Worm (Caenorhabditis elegans) whole organism, L3 larva: ENCODE data around the gene dhs-6.

Experiments
- R02D3.7 ChIP-seq: fragments of 150-350 bp; optimal IDR thresholded peaks from 2 replicates; lab custom pipeline; 2014; ENCODE audit warnings: missing biosample characterization, missing genetic modification characterization
- aly-2 ChIP-seq: fragments of 150-350 bp; optimal IDR thresholded peaks from 2 replicates; lab custom pipeline; 2014; ENCODE audit warnings: missing biosample characterization, missing genetic modification characterization
- ceh-82 ChIP-seq: fragments of 150-350 bp; optimal IDR thresholded peaks from 2 replicates; lab custom pipeline; 2014; ENCODE audit warnings: missing biosample characterization, missing genetic modification characterization
- elt-1 ChIP-seq: fragments of 150-350 bp; optimal IDR thresholded peaks from 2 replicates; lab custom pipeline; 2014; ENCODE audit warnings: missing biosample characterization, missing genetic modification characterization
- eor-1 ChIP-seq, 2 experiments: fragments of 150-350 bp; optimal IDR thresholded peaks; 2 replicates each; lab custom pipeline; 2014 to 2018; ENCODE audit warnings: missing biosample characterization in 2 of 2, missing genetic modification characterization in 2 of 2
- fkh-2 ChIP-seq: fragments of 150-350 bp; optimal IDR thresholded peaks from 2 replicates; lab custom pipeline; 2014; ENCODE audit warnings: missing biosample characterization, missing genetic modification reagents, missing genetic modification characterization
- jun-1 ChIP-seq: fragments of 150-350 bp; optimal IDR thresholded peaks from 2 replicates; lab custom pipeline; 2014; ENCODE audit warnings: missing biosample characterization, missing genetic modification reagents, missing genetic modification characterization
- nhr-11 ChIP-seq: fragments of 150-350 bp; optimal IDR thresholded peaks from 2 replicates; lab custom pipeline; 2014; ENCODE audit warnings: missing biosample characterization, missing genetic modification characterization
- nhr-28 ChIP-seq: fragments of 150-350 bp; optimal IDR thresholded peaks from 2 replicates; lab custom pipeline; 2014; ENCODE audit warnings: missing biosample characterization, missing genetic modification characterization
- pqm-1 ChIP-seq: fragments of 150-350 bp; optimal IDR thresholded peaks from 2 replicates; lab custom pipeline; 2017; ENCODE audit warnings: missing biosample characterization, missing genetic modification characterization, inconsistent platforms
- unc-39 ChIP-seq: sonication (generic microtip); optimal IDR thresholded peaks from 4 replicates; lab custom pipeline; 2017; ENCODE audit warnings: missing biosample characterization, missing genetic modification characterization

- no peak for TF ChIP-seq eor-1 (tag; optimal IDR thresholded peaks at IDR 0.05; lab: Kevin White, UChicago)
- TF ChIP-seq nhr-28 (tag; lab: Kevin White, UChicago) = no peak
- TF ChIP-seq nhr-11 (tag; lab: Kevin White, UChicago) = no peak
- no peak for TF ChIP-seq jun-1 (tag; lab: Kevin White, UChicago)
- TF ChIP-seq fkh-2 (tag; lab: Kevin White, UChicago) = no peak
- no peak for TF ChIP-seq aly-2
- no peak for TF ChIP-seq unc-39 (tag; lab: Kevin White, UChicago)
- no peak for TF ChIP-seq ceh-82 (tag; lab: Kevin White, UChicago)
- TF ChIP-seq R02D3.7 (tag; lab: Kevin White, UChicago) = no peak
- TF ChIP-seq elt-1 (tag; lab: Kevin White, UChicago) = no peak
- TF ChIP-seq pqm-1 = no peak
Observed at ce11 chrII:5574925-5575324, 44.2 kb downstream of the dhs-6 start.
